Worm (Caenorhabditis elegans): Measurements from ENCODE around the gene F48C5.2.

Gene F48C5.2

ce11 chrX:11411675-11412074, 42.5 kb downstream of the F48C5.2 start:
- TF ChIP-seq ztf-11 (tag; optimal IDR thresholded peaks at IDR 0.05): no peak
- no peak for TF ChIP-seq nhr-237 (tag; optimal IDR thresholded peaks at IDR 0.05)
- no peak for TF ChIP-seq ceh-28 (tag; optimal IDR thresholded peaks at IDR 0.05)
- no peak for TF ChIP-seq tbx-2 (tag; optimal IDR thresholded peaks at IDR 0.05)
- TF ChIP-seq nhr-77 (tag; optimal IDR thresholded peaks at IDR 0.05): no peak
- no peak for TF ChIP-seq nhr-43 (tag; optimal IDR thresholded peaks at IDR 0.05; ENCODE audit: poor library complexity, severe bottlenecking)

- TF ChIP-seq elt-2 (tag; optimal IDR thresholded peaks at IDR 0.05) (peak; percentile 78), egl-5 (tag; optimal IDR thresholded peaks at IDR 0.05) (peak; percentile 86), pqm-1 (tag; optimal IDR thresholded peaks at IDR 0.05) (peak; percentile 91), nhr-76 (tag; optimal IDR thresholded peaks at IDR 0.05) (no peak), jun-1 (tag; optimal IDR thresholded peaks at IDR 0.05) (peak; percentile 87), fos-1 (tag; optimal IDR thresholded peaks at IDR 0.05) (peak; percentile 71), nhr-11 (tag; optimal IDR thresholded peaks at IDR 0.05) (no peak), nfya-1 (tag; optimal IDR thresholded peaks at IDR 0.05; ENCODE audit: insufficient read depth) (peak; percentile 8), pha-4 (tag; optimal IDR thresholded peaks at IDR 0.05) (peak; percentile 78), tbx-2 (tag; optimal IDR thresholded peaks at IDR 0.05) (no peak)
Observed at ce11 chrX:11409457-11409856, 44.7 kb downstream of the F48C5.2 start.

ce11 chrX:11407682-11408335, 46.3 kb downstream of the F48C5.2 start, which contains the start of gene F08B12.4:
TSS of gene F08B12.4 (minus strand) at chrX:11407732.
- peak; percentile 29 for TF ChIP-seq ceh-28 (tag; optimal IDR thresholded peaks at IDR 0.05)
- peak; percentile 17 for TF ChIP-seq jun-1 (tag; optimal IDR thresholded peaks at IDR 0.05)
- TF ChIP-seq nhr-12 (tag; optimal IDR thresholded peaks at IDR 0.05): no peak
- peak; percentile 39 for TF ChIP-seq ama-1 (optimal IDR thresholded peaks at IDR 0.05)
- peak; percentile 1 for TF ChIP-seq nfya-1 (tag; optimal IDR thresholded peaks at IDR 0.05; ENCODE audit: insufficient read depth)
- no peak for TF ChIP-seq nhr-23 (tag; optimal IDR thresholded peaks at IDR 0.05)
- peak; percentile 94 for TF ChIP-seq elt-2 (tag; optimal IDR thresholded peaks at IDR 0.05)
- no peak for TF ChIP-seq egl-5 (tag; optimal IDR thresholded peaks at IDR 0.05)
- TF ChIP-seq pqm-1 (tag; optimal IDR thresholded peaks at IDR 0.05): peak; percentile 37
- no peak for TF ChIP-seq ceh-9 (tag; optimal IDR thresholded peaks at IDR 0.05)
- peak; percentile 87 for TF ChIP-seq pha-4 (tag; optimal IDR thresholded peaks at IDR 0.05)

- TF ChIP-seq lin-15B (tag; optimal IDR thresholded peaks at IDR 0.05): no peak
- TF ChIP-seq nhr-43 (tag; optimal IDR thresholded peaks at IDR 0.05; ENCODE audit: poor library complexity, severe bottlenecking): no peak
- no peak for TF ChIP-seq ceh-28 (tag; optimal IDR thresholded peaks at IDR 0.05)
- TF ChIP-seq elt-2 (tag; optimal IDR thresholded peaks at IDR 0.05): peak; percentile 20
- TF ChIP-seq zag-1 (tag; optimal IDR thresholded peaks at IDR 0.05): no peak
- no peak for TF ChIP-seq nhr-77 (tag; optimal IDR thresholded peaks at IDR 0.05)
- TF ChIP-seq jun-1 (tag; optimal IDR thresholded peaks at IDR 0.05): no peak
- peak; percentile 44 for TF ChIP-seq ama-1 (optimal IDR thresholded peaks at IDR 0.05)
- TF ChIP-seq unc-62 (GFP tag; optimal IDR thresholded peaks at IDR 0.05): no peak
- TF ChIP-seq mdl-1 (tag; optimal IDR thresholded peaks at IDR 0.05): no peak
- no peak for TF ChIP-seq fos-1 (tag; optimal IDR thresholded peaks at IDR 0.05)
- TF ChIP-seq tbx-2 (tag; optimal IDR thresholded peaks at IDR 0.05): no peak
- TF ChIP-seq daf-12 (tag; optimal IDR thresholded peaks at IDR 0.05): no peak
Observed at ce11 chrX:11406784-11407183, 47.3 kb downstream of the F48C5.2 start.

- no peak for TF ChIP-seq nhr-77 (tag; optimal IDR thresholded peaks at IDR 0.05)
- TF ChIP-seq lin-39 (tag; optimal IDR thresholded peaks at IDR 0.05): peak; percentile 21
Observed at ce11 chrX:11405908-11406307, 48.2 kb downstream of the F48C5.2 start, which contains the start of gene slo-2. TSS of gene slo-2 (minus strand) at chrX:11405931.
